Worm (Caenorhabditis elegans) whole organism, L2 larva: ENCODE results near the gene sra-11.

ENCODE experiments used
- blmp-1 ChIP-seq: sonication (generic microtip); optimal IDR thresholded peaks from 2 replicates; lab custom pipeline; 2017; ENCODE audit warnings: missing genetic modification characterization, mild to moderate bottlenecking, missing compliant biosample characterization, antibody characterized with exemption, moderate library complexity; ENCODE audit not compliant: insufficient read depth
- egl-27 ChIP-seq: sonication (generic microtip); optimal IDR thresholded peaks from 3 replicates; lab custom pipeline; 2017; ENCODE audit warnings: missing biosample characterization, missing genetic modification reagents, missing genetic modification characterization
- unc-62 ChIP-seq: fragments of 150-350 bp; optimal IDR thresholded peaks from 2 replicates; lab custom pipeline; 2014; ENCODE audit warnings: missing biosample characterization, missing genetic modification reagents, missing genetic modification characterization
- ztf-4 ChIP-seq: fragments of 150-350 bp; optimal IDR thresholded peaks from 2 replicates; lab custom pipeline; 2014; ENCODE audit warnings: missing biosample characterization, missing genetic modification characterization

ce11 chrII:10902104-10902503 is 8.0 kb downstream of the sra-11 start, which contains the start of gene gly-1:
- no peak for TF ChIP-seq unc-62 (GFP tag; lab: Kevin White, UChicago)
- TF ChIP-seq ztf-4 (tag; lab: Kevin White, UChicago) = no peak
- TF ChIP-seq blmp-1 (tag; lab: Kevin White, UChicago) = no peak
- TF ChIP-seq egl-27 (tag; lab: Kevin White, UChicago) = no peak
